Worm (Caenorhabditis elegans) whole organism, L3 larva: ENCODE results near the gene rpl-28.

ENCODE experiments used
- R02D3.7 ChIP-seq: fragments of 150-350 bp; optimal IDR thresholded peaks from 2 replicates; lab custom pipeline; 2014; ENCODE audit warnings: missing biosample characterization, missing genetic modification characterization
- ZK546.5 ChIP-seq: sonication (generic microtip); optimal IDR thresholded peaks from 2 replicates; lab custom pipeline; 2017; ENCODE audit warnings: missing biosample characterization, missing genetic modification characterization
- ama-1 ChIP-seq: fragments of 150-350 bp; optimal IDR thresholded peaks from 2 replicates; lab custom pipeline; 2018
- ceh-16 ChIP-seq: sonication (generic microtip); optimal IDR thresholded peaks from 2 replicates; lab custom pipeline; 2017; ENCODE audit warnings: missing biosample characterization, missing genetic modification characterization
- ceh-28 ChIP-seq: fragments of 150-350 bp; optimal IDR thresholded peaks from 2 replicates; lab custom pipeline; 2014; ENCODE audit warnings: missing biosample characterization, missing genetic modification reagents, missing genetic modification characterization
- ceh-82 ChIP-seq: fragments of 150-350 bp; optimal IDR thresholded peaks from 2 replicates; lab custom pipeline; 2014; ENCODE audit warnings: missing biosample characterization, missing genetic modification characterization
- ceh-9 ChIP-seq: sonication (generic microtip); optimal IDR thresholded peaks from 2 replicates; lab custom pipeline; 2018; ENCODE audit warnings: missing biosample characterization, missing genetic modification characterization
- daf-12 ChIP-seq: fragments of 150-350 bp; optimal IDR thresholded peaks from 2 replicates; lab custom pipeline; 2014; ENCODE audit warnings: missing biosample characterization, missing genetic modification reagents, missing genetic modification characterization
- egl-27 ChIP-seq: sonication (generic microtip); optimal IDR thresholded peaks from 4 replicates; lab custom pipeline; 2017; ENCODE audit warnings: missing biosample characterization, missing genetic modification reagents, missing genetic modification characterization
- egl-5 ChIP-seq: fragments of 150-350 bp; optimal IDR thresholded peaks from 2 replicates; lab custom pipeline; 2017; ENCODE audit warnings: missing biosample characterization, missing genetic modification reagents, missing genetic modification characterization, inconsistent platforms
- elt-1 ChIP-seq: fragments of 150-350 bp; optimal IDR thresholded peaks from 2 replicates; lab custom pipeline; 2014; ENCODE audit warnings: missing biosample characterization, missing genetic modification characterization
- elt-2 ChIP-seq: sonication (generic microtip); optimal IDR thresholded peaks from 2 replicates; lab custom pipeline; 2016; ENCODE audit warnings: missing genetic modification reagents, mild to moderate bottlenecking, missing genetic modification characterization, missing compliant biosample characterization
- elt-3 ChIP-seq, 3 experiments: fragments of 150-350 bp in 1 of 3; sonication (generic microtip) in 2 of 3; optimal IDR thresholded peaks; 2 replicates in 2 of 3; 4 replicates in 1 of 3; lab custom pipeline; 2014 to 2017; ENCODE audit warnings: missing biosample characterization in 3 of 3, missing genetic modification characterization in 3 of 3
- eor-1 ChIP-seq, 2 experiments: fragments of 150-350 bp; optimal IDR thresholded peaks; 2 replicates each; lab custom pipeline; 2014 to 2018; ENCODE audit warnings: missing biosample characterization in 2 of 2, missing genetic modification characterization in 2 of 2
- fkh-10 ChIP-seq: sonication (generic microtip); optimal IDR thresholded peaks from 2 replicates; lab custom pipeline; 2017; ENCODE audit warnings: missing biosample characterization, missing genetic modification reagents, missing genetic modification characterization
- fkh-2 ChIP-seq: fragments of 150-350 bp; optimal IDR thresholded peaks from 2 replicates; lab custom pipeline; 2014; ENCODE audit warnings: missing biosample characterization, missing genetic modification reagents, missing genetic modification characterization
- fos-1 ChIP-seq: fragments of 150-350 bp; optimal IDR thresholded peaks from 2 replicates; lab custom pipeline; 2014; ENCODE audit warnings: missing biosample characterization, missing genetic modification characterization
- hmg-11 ChIP-seq: sonication (generic microtip); optimal IDR thresholded peaks from 2 replicates; lab custom pipeline; 2016; ENCODE audit warnings: missing genetic modification characterization, missing compliant biosample characterization
- jun-1 ChIP-seq: fragments of 150-350 bp; optimal IDR thresholded peaks from 2 replicates; lab custom pipeline; 2014; ENCODE audit warnings: missing biosample characterization, missing genetic modification reagents, missing genetic modification characterization
- lin-15B ChIP-seq: fragments of 150-350 bp; optimal IDR thresholded peaks from 2 replicates; lab custom pipeline; 2014; ENCODE audit warnings: missing biosample characterization, missing genetic modification characterization
- lin-39 ChIP-seq: fragments of 150-350 bp; optimal IDR thresholded peaks from 2 replicates; lab custom pipeline; 2018; ENCODE audit warnings: missing biosample characterization, missing genetic modification reagents, missing genetic modification characterization
- lsy-12 ChIP-seq: sonication (generic microtip); optimal IDR thresholded peaks from 2 replicates; lab custom pipeline; 2016; ENCODE audit warnings: mild to moderate bottlenecking, missing genetic modification characterization, missing compliant biosample characterization
- mdl-1 ChIP-seq: fragments of 150-350 bp; optimal IDR thresholded peaks from 2 replicates; lab custom pipeline; 2014; ENCODE audit warnings: missing biosample characterization, missing genetic modification characterization
- mml-1 ChIP-seq: fragments of 150-350 bp; sonication (generic microtip); optimal IDR thresholded peaks from 3 replicates; lab custom pipeline; 2014; ENCODE audit warnings: missing biosample characterization, missing genetic modification characterization
- nfya-1 ChIP-seq: sonication (generic microtip); optimal IDR thresholded peaks from 2 replicates; lab custom pipeline; 2017; ENCODE audit warnings: missing genetic modification characterization, mild to moderate bottlenecking, missing compliant biosample characterization, antibody characterized with exemption, moderate library complexity; ENCODE audit not compliant: insufficient read depth
- nhr-11 ChIP-seq: fragments of 150-350 bp; optimal IDR thresholded peaks from 2 replicates; lab custom pipeline; 2014; ENCODE audit warnings: missing biosample characterization, missing genetic modification characterization
- nhr-12 ChIP-seq: fragments of 150-350 bp; optimal IDR thresholded peaks from 2 replicates; lab custom pipeline; 2014; ENCODE audit warnings: missing biosample characterization, missing genetic modification characterization
- nhr-23 ChIP-seq: fragments of 150-350 bp; optimal IDR thresholded peaks from 2 replicates; lab custom pipeline; 2014; ENCODE audit warnings: missing biosample characterization, missing genetic modification reagents, missing genetic modification characterization
- nhr-237 ChIP-seq: fragments of 150-350 bp; optimal IDR thresholded peaks from 2 replicates; lab custom pipeline; 2014; ENCODE audit warnings: missing biosample characterization, missing genetic modification characterization
- nhr-25 ChIP-seq: sonication (generic microtip); optimal IDR thresholded peaks from 2 replicates; lab custom pipeline; 2017; ENCODE audit warnings: missing biosample characterization, missing genetic modification characterization
- nhr-28 ChIP-seq: fragments of 150-350 bp; optimal IDR thresholded peaks from 2 replicates; lab custom pipeline; 2014; ENCODE audit warnings: missing biosample characterization, missing genetic modification characterization
- nhr-43 ChIP-seq: sonication (generic microtip); optimal IDR thresholded peaks from 2 replicates; lab custom pipeline; 2016; ENCODE audit warnings: mild to moderate bottlenecking, missing genetic modification characterization, missing compliant biosample characterization; ENCODE audit not compliant: poor library complexity, severe bottlenecking
- nhr-67 ChIP-seq: fragments of 150-350 bp; optimal IDR thresholded peaks from 2 replicates; lab custom pipeline; 2014; ENCODE audit warnings: missing biosample characterization, missing genetic modification characterization
- nhr-76 ChIP-seq: fragments of 150-350 bp; sonication (generic microtip); optimal IDR thresholded peaks from 5 replicates; lab custom pipeline; 2014; ENCODE audit warnings: missing biosample characterization, missing genetic modification characterization
- nhr-77 ChIP-seq: fragments of 150-350 bp; optimal IDR thresholded peaks from 2 replicates; lab custom pipeline; 2014; ENCODE audit warnings: missing biosample characterization, missing genetic modification characterization
- pha-4 ChIP-seq: fragments of 150-350 bp; optimal IDR thresholded peaks from 2 replicates; lab custom pipeline; 2014; ENCODE audit warnings: missing biosample characterization, missing genetic modification reagents, missing genetic modification characterization
- pqm-1 ChIP-seq: fragments of 150-350 bp; optimal IDR thresholded peaks from 2 replicates; lab custom pipeline; 2017; ENCODE audit warnings: missing biosample characterization, missing genetic modification characterization, inconsistent platforms
- sea-2 ChIP-seq: fragments of 150-350 bp; sonication (generic microtip); optimal IDR thresholded peaks from 4 replicates; lab custom pipeline; 2014; ENCODE audit warnings: missing biosample characterization, missing genetic modification reagents, missing genetic modification characterization
- skn-1 ChIP-seq: fragments of 150-350 bp; optimal IDR thresholded peaks from 2 replicates; lab custom pipeline; 2014; ENCODE audit warnings: missing biosample characterization, missing genetic modification characterization
- snpc-4 ChIP-seq: fragments of 150-350 bp; optimal IDR thresholded peaks from 2 replicates; lab custom pipeline; 2014; ENCODE audit warnings: missing biosample characterization, missing genetic modification characterization
- tbx-2 ChIP-seq: sonication (generic microtip); optimal IDR thresholded peaks from 2 replicates; lab custom pipeline; 2016; ENCODE audit warnings: mild to moderate bottlenecking, missing genetic modification characterization, missing compliant biosample characterization
- unc-39 ChIP-seq: sonication (generic microtip); optimal IDR thresholded peaks from 4 replicates; lab custom pipeline; 2017; ENCODE audit warnings: missing biosample characterization, missing genetic modification characterization
- zag-1 ChIP-seq: fragments of 150-350 bp; optimal IDR thresholded peaks from 2 replicates; lab custom pipeline; 2014; ENCODE audit warnings: missing biosample characterization, missing genetic modification characterization
- ztf-11 ChIP-seq: fragments of 150-350 bp; optimal IDR thresholded peaks from 2 replicates; lab custom pipeline; 2014; ENCODE audit warnings: missing biosample characterization, missing genetic modification characterization
- ztf-4 ChIP-seq: fragments of 150-350 bp; optimal IDR thresholded peaks from 2 replicates; lab custom pipeline; 2014; ENCODE audit warnings: missing biosample characterization, missing genetic modification characterization

rpl-28 gene

ce11 chrV:12728062-12728665, at the start of gene rpl-28, which contains the start of gene mrpl-49:
rpl-28 (minus strand) TSS chrV:12728112.
mrpl-49 (plus strand) TSS chrV:12728631.
- peak; percentile 38 for TF ChIP-seq jun-1 (tag; lab: Kevin White, UChicago)
- TF ChIP-seq elt-1 (tag; lab: Kevin White, UChicago): no peak
- TF ChIP-seq lsy-12 (tag; lab: Kevin White, UChicago): peak; percentile 30
- peak; percentile 24 for TF ChIP-seq nhr-43 (tag; lab: Kevin White, UChicago)
- peak; percentile 98 for TF ChIP-seq pha-4 (tag; lab: Kevin White, UChicago)
- peak; percentile 68 for TF ChIP-seq pqm-1
- no peak for TF ChIP-seq egl-27
- TF ChIP-seq elt-2 (tag; lab: Kevin White, UChicago): peak; percentile 72
- no peak for TF ChIP-seq ceh-82
- TF ChIP-seq egl-5: peak; percentile 95
- no peak for TF ChIP-seq elt-3 (tag; optimal IDR thresholded peaks at IDR 0.05; lab: Kevin White, UChicago)
- peak; percentile 93 for TF ChIP-seq nhr-23 (tag; lab: Kevin White, UChicago)
- TF ChIP-seq snpc-4 (tag; lab: Kevin White, UChicago): peak; percentile 91
- no peak for TF ChIP-seq nhr-237 (tag; lab: Kevin White, UChicago)
- no peak for TF ChIP-seq fkh-2 (tag; lab: Kevin White, UChicago)
- no peak for TF ChIP-seq unc-39
- no peak for TF ChIP-seq nhr-77 (tag; lab: Kevin White, UChicago)
- no peak for TF ChIP-seq daf-12 (tag; lab: Kevin White, UChicago)
- peak; percentile 10 for TF ChIP-seq tbx-2 (tag; lab: Kevin White, UChicago)
- peak; percentile 42 for TF ChIP-seq skn-1 (tag; lab: Kevin White, UChicago)
- no peak for TF ChIP-seq mml-1
- TF ChIP-seq lin-15B (tag; lab: Kevin White, UChicago): peak; percentile 99
- TF ChIP-seq eor-1 (tag; optimal IDR thresholded peaks at IDR 0.05; lab: Kevin White, UChicago): no peak
- TF ChIP-seq nhr-11 (tag; lab: Kevin White, UChicago): peak; percentile 48
- TF ChIP-seq nhr-76 (tag; lab: Kevin White, UChicago): no peak
- TF ChIP-seq nfya-1 (tag; lab: Kevin White, UChicago): peak; percentile 89
- no peak for TF ChIP-seq ceh-28 (tag; lab: Kevin White, UChicago)
- TF ChIP-seq zag-1 (tag; lab: Kevin White, UChicago): no peak
- peak; percentile 40 for TF ChIP-seq hmg-11 (tag; lab: Kevin White, UChicago)
- no peak for TF ChIP-seq mdl-1 (tag; lab: Kevin White, UChicago)
- no peak for TF ChIP-seq fos-1
- peak; percentile 79 for TF ChIP-seq lin-39
- TF ChIP-seq ceh-16 (tag; lab: Kevin White, UChicago): no peak
- TF ChIP-seq fkh-10 (GFP tag; lab: Kevin White, UChicago): peak; percentile 49
- peak; percentile 4 for TF ChIP-seq ama-1 (lab: Kevin White, UChicago)
- TF ChIP-seq nhr-25 (tag; lab: Kevin White, UChicago): peak; percentile 90
- TF ChIP-seq ZK546.5 (tag; lab: Kevin White, UChicago): no peak
- TF ChIP-seq nhr-67: no peak
- TF ChIP-seq ceh-9 (tag; lab: Kevin White, UChicago): no peak
- no peak for TF ChIP-seq ztf-11
- TF ChIP-seq R02D3.7 (tag; lab: Kevin White, UChicago): peak; percentile 95

DNA sequence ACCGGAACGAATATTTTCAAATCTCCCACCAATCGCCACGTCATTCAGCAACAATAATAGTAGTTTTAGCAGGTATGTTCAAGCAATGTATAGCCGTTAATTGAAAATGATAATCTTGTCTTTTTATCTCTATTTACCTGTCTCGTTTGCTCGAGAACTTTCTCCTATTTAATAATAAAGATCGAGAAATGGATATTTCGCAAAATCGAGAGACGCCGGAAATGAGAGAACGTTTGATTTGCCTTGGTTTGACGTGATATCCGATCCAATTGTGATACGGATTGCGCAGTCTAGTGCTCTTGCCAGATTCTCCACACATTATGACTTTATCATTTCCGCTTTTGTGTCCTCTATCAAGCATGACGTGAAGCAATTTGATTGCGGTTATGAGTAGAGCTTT, 45.9 kb upstream of the rpl-28 start:
- TF ChIP-seq unc-39 (no peak), hmg-11 (tag; lab: Kevin White, UChicago) (no peak)

DNA sequence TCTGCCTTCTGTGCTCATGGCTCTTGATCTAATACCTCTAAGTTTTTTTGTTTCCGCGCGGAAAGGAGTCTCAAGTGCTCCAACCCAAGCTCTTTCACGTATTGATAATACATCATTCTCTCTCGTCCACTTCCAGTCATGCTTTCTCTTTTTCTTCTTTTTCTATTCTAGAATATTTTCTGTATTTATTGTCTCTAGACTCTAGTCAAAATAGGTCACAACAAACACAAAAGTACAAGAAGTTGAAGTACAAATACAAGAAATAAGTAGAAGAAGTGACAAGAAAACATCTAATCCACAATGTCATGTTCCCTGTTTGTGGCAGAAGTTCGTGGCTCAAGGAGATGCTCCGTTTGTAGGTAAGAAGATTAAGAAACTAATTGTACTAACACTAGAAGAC, 45.3 kb upstream of the rpl-28 start, which contains the start of gene ZC455.1:
TSS of gene ZC455.1 (plus strand) at position 301 of the 400 bp plus-strand sequence.
- TF ChIP-seq ztf-4 (tag; lab: Kevin White, UChicago) (no peak), sea-2 (GFP tag; lab: Kevin White, UChicago) (no peak), nfya-1 (tag; lab: Kevin White, UChicago) (no peak), nhr-28 (tag; lab: Kevin White, UChicago) (no peak), nhr-12 (no peak), lin-39 (no peak), ceh-9 (tag; lab: Kevin White, UChicago) (no peak), nhr-67 (no peak), fkh-2 (tag; lab: Kevin White, UChicago) (no peak), skn-1 (tag; lab: Kevin White, UChicago) (no peak), nhr-76 (tag; lab: Kevin White, UChicago) (no peak), elt-2 (tag; lab: Kevin White, UChicago) (no peak), nhr-237 (tag; lab: Kevin White, UChicago) (no peak), daf-12 (tag; lab: Kevin White, UChicago) (no peak), hmg-11 (tag; lab: Kevin White, UChicago) (no peak), elt-3 (tag; optimal IDR thresholded peaks at IDR 0.05; lab: Kevin White, UChicago) (no peak), jun-1 (tag; lab: Kevin White, UChicago) (no peak)
